Worm (Caenorhabditis elegans) whole organism, late embryonic: ENCODE data around the gene tbx-40.

Source experiments
- lin-11 ChIP-seq: fragments of 200-800 bp; sonication (Bioruptor generic); optimal IDR thresholded peaks from 2 replicates; lab custom pipeline; 2018; ENCODE audit warnings: mild to moderate bottlenecking, missing genetic modification characterization, missing compliant biosample characterization
- nhr-11 ChIP-seq: fragments of 150-350 bp; optimal IDR thresholded peaks from 2 replicates; lab custom pipeline; 2014; ENCODE audit warnings: missing biosample characterization, missing genetic modification characterization
- nhr-232 ChIP-seq: sonication (generic microtip); optimal IDR thresholded peaks from 2 replicates; lab custom pipeline; 2016; ENCODE audit warnings: missing genetic modification characterization, missing compliant biosample characterization
- pha-4 ChIP-seq: fragments of 150-350 bp; optimal IDR thresholded peaks from 2 replicates; lab custom pipeline; 2018; ENCODE audit warnings: missing biosample characterization, missing genetic modification reagents, missing genetic modification characterization
- pqm-1 ChIP-seq: sonication (generic microtip); optimal IDR thresholded peaks from 2 replicates; lab custom pipeline; 2016; ENCODE audit warnings: missing genetic modification characterization, missing compliant biosample characterization
- sdc-2 ChIP-seq: sonication (generic microtip); optimal IDR thresholded peaks from 2 replicates; lab custom pipeline; 2016; ENCODE audit warnings: missing genotype, missing genetic modification characterization, missing compliant biosample characterization
- tbx-2 ChIP-seq: sonication (generic microtip); optimal IDR thresholded peaks from 2 replicates; lab custom pipeline; 2016; ENCODE audit warnings: missing genetic modification characterization, missing compliant biosample characterization

DNA sequence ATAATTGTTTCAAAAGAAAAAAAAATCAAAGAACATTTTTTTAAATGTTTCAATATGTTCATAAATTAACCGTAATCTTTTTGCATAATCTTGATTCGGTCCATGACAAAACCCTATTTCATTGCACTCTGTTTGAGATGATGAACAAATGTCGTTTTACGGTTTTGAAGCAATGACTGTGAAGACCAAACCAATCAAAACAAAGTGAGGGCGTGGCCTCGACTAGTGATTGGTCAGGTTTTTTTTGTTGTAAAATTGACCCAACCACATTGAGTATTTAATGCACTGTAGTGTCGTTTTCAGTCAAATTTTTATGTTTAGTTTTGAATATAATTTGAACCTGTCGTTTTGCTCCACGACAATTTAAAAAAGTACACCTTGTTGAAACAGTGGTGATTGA lies 49.5 kb upstream of the tbx-40 start:
- no peak for TF ChIP-seq tbx-2 (tag; lab: Kevin White, UChicago)
- TF ChIP-seq lin-11, result no peak
- no peak for TF ChIP-seq pqm-1
- no peak for TF ChIP-seq sdc-2
- no peak for TF ChIP-seq pha-4
- TF ChIP-seq nhr-232 (tag; lab: Kevin White, UChicago), result no peak
- no peak for TF ChIP-seq nhr-11 (tag; lab: Kevin White, UChicago)
